Worm (Caenorhabditis elegans) whole organism, young adult: Measurements from ENCODE around the gene cpg-1.

Source experiments
- B0261.1 ChIP-seq: sonication (generic microtip); optimal IDR thresholded peaks from 2 replicates; lab custom pipeline; 2016; ENCODE audit warnings: mild to moderate bottlenecking, missing genetic modification characterization, moderate library complexity, missing compliant biosample characterization
- F49E8.2 ChIP-seq: sonication (generic microtip); optimal IDR thresholded peaks from 3 replicates; lab custom pipeline; 2017; ENCODE audit warnings: missing genetic modification characterization, mild to moderate bottlenecking, missing compliant biosample characterization, antibody characterized with exemption, moderate library complexity; ENCODE audit not compliant: insufficient read depth
- T07F8.4 ChIP-seq: sonication (generic microtip); optimal IDR thresholded peaks from 2 replicates; lab custom pipeline; 2016; ENCODE audit warnings: mild to moderate bottlenecking, missing genetic modification characterization, moderate library complexity, missing compliant biosample characterization
- Y56A3A.18 ChIP-seq: fragments of 200-800 bp; sonication (Bioruptor generic); IDR thresholded peaks from 2 replicates; pipeline ENCODE4 v1.3.6; 2022; ENCODE audit warnings: missing genetic modification reagents, missing genetic modification characterization, missing compliant biosample characterization
- Y79H2A.3 ChIP-seq: fragments of 200-800 bp; sonication (Bioruptor generic); conservative IDR thresholded peaks from 2 replicates; pipeline ENCODE4 v1.3.6; 2022; ENCODE audit warnings: missing genetic modification reagents, missing genetic modification characterization, missing compliant biosample characterization
- akir-1 ChIP-seq: fragments of 200-800 bp; sonication (Bioruptor generic); optimal IDR thresholded peaks from 2 replicates; lab custom pipeline; 2018; ENCODE audit warnings: mild to moderate bottlenecking, missing genetic modification characterization, moderate library complexity, missing compliant biosample characterization
- ama-1 ChIP-seq, 3 experiments: fragments of 150-350 bp in 1 of 3; sonication (generic microtip) in 2 of 3; optimal IDR thresholded peaks; 2 replicates each; lab custom pipeline; 2014 to 2018; ENCODE audit warnings: missing biosample characterization in 2 of 3, missing genetic modification characterization in 2 of 3, missing genetic modification reagents in 2 of 3
- aptf-2 ChIP-seq: fragments of 200-800 bp; sonication (Bioruptor generic); conservative IDR thresholded peaks from 2 replicates; pipeline ENCODE4 v1.3.6; 2022; ENCODE audit warnings: missing genetic modification reagents, missing genetic modification characterization, missing compliant biosample characterization
- aptf-3 ChIP-seq: fragments of 200-800 bp; sonication (Bioruptor generic); IDR thresholded peaks from 2 replicates; pipeline ENCODE4 v1.3.6; 2022; ENCODE audit warnings: missing genetic modification characterization, missing compliant biosample characterization
- ceh-27 ChIP-seq: fragments of 200-800 bp; sonication (Bioruptor generic); optimal IDR thresholded peaks from 2 replicates; lab custom pipeline; 2018; ENCODE audit warnings: mild to moderate bottlenecking, missing genetic modification characterization, moderate library complexity, missing compliant biosample characterization
- ceh-79 ChIP-seq: sonication (generic microtip); optimal IDR thresholded peaks from 2 replicates; lab custom pipeline; 2017; ENCODE audit warnings: mild to moderate bottlenecking, missing genetic modification characterization, missing compliant biosample characterization
- ceh-91 ChIP-seq: fragments of 200-800 bp; sonication (Bioruptor generic); IDR thresholded peaks from 2 replicates; pipeline ENCODE4 v1.3.6; 2022; ENCODE audit warnings: missing genetic modification reagents, missing genetic modification characterization, missing compliant biosample characterization
- dpff-1 ChIP-seq: sonication (generic microtip); optimal IDR thresholded peaks from 2 replicates; lab custom pipeline; 2017; ENCODE audit warnings: mild to moderate bottlenecking, missing genetic modification characterization, missing compliant biosample characterization
- dpl-1 ChIP-seq: fragments of 150-350 bp; optimal IDR thresholded peaks from 2 replicates; lab custom pipeline; 2014; ENCODE audit warnings: missing biosample characterization, missing genetic modification reagents, missing genetic modification characterization
- efl-1 ChIP-seq: fragments of 150-350 bp; optimal IDR thresholded peaks from 2 replicates; lab custom pipeline; 2014; ENCODE audit warnings: missing biosample characterization, missing genetic modification reagents, missing genetic modification characterization
- egl-44 ChIP-seq: fragments of 200-800 bp; sonication (Bioruptor generic); IDR thresholded peaks from 2 replicates; pipeline ENCODE4 v1.3.6; 2022; ENCODE audit warnings: missing genetic modification reagents, missing genetic modification characterization, missing compliant biosample characterization
- hsf-1 ChIP-seq: fragments of 200-800 bp; sonication (Bioruptor generic); IDR thresholded peaks from 2 replicates; pipeline ENCODE4 v1.3.6; 2022; ENCODE audit warnings: missing genetic modification reagents, missing genetic modification characterization, missing compliant biosample characterization
- let-526 ChIP-seq: fragments of 200-800 bp; sonication (Bioruptor generic); IDR thresholded peaks from 2 replicates; pipeline ENCODE4 v1.3.6; 2022; ENCODE audit warnings: missing genetic modification reagents, missing genetic modification characterization, missing compliant biosample characterization
- let-607 ChIP-seq, 2 experiments: fragments of 200-800 bp in 1 of 2; sonication (Bioruptor generic) in 1 of 2; sonication (generic microtip) in 1 of 2; optimal IDR thresholded peaks; 2 replicates each; lab custom pipeline; 2016 to 2018; ENCODE audit warnings: mild to moderate bottlenecking in 2 of 2, missing compliant biosample characterization in 2 of 2, missing genetic modification characterization in 2 of 2, moderate library complexity in 2 of 2, missing genotype in 1 of 2
- lin-26 ChIP-seq: fragments of 200-800 bp; sonication (Bioruptor generic); IDR thresholded peaks from 2 replicates; pipeline ENCODE4 v1.3.6; 2022; ENCODE audit warnings: missing genetic modification reagents, missing genetic modification characterization, missing compliant biosample characterization
- lin-40 ChIP-seq: sonication (generic microtip); optimal IDR thresholded peaks from 2 replicates; lab custom pipeline; 2016; ENCODE audit warnings: missing genetic modification characterization, mild to moderate bottlenecking, missing compliant biosample characterization, missing genotype, missing genetic modification reagents
- lsy-27 ChIP-seq: sonication (generic microtip); optimal IDR thresholded peaks from 2 replicates; lab custom pipeline; 2017; ENCODE audit warnings: missing genetic modification characterization, mild to moderate bottlenecking, missing compliant biosample characterization, antibody characterized with exemption, missing genotype, borderline replicate concordance; ENCODE audit not compliant: insufficient read depth
- madf-10 ChIP-seq: sonication (generic microtip); optimal IDR thresholded peaks from 2 replicates; lab custom pipeline; 2016; ENCODE audit warnings: mild to moderate bottlenecking, missing genetic modification characterization, missing compliant biosample characterization
- madf-3 ChIP-seq: fragments of 200-800 bp; sonication (Bioruptor generic); IDR thresholded peaks from 2 replicates; pipeline ENCODE4 v1.3.6; 2022; ENCODE audit warnings: missing genetic modification reagents, missing genetic modification characterization, missing compliant biosample characterization
- madf-8 ChIP-seq: fragments of 200-800 bp; sonication (Bioruptor generic); conservative IDR thresholded peaks from 2 replicates; pipeline ENCODE4 v1.3.6; 2022; ENCODE audit warnings: missing genetic modification reagents, missing genetic modification characterization, missing compliant biosample characterization
- mes-4 ChIP-seq: sonication (generic microtip); optimal IDR thresholded peaks from 2 replicates; lab custom pipeline; 2016; ENCODE audit warnings: missing genotype, missing genetic modification characterization, missing compliant biosample characterization
- nfya-1 ChIP-seq: sonication (generic microtip); optimal IDR thresholded peaks from 2 replicates; lab custom pipeline; 2017; ENCODE audit warnings: antibody characterized with exemption, missing compliant biosample characterization, missing genetic modification characterization, borderline replicate concordance; ENCODE audit not compliant: insufficient read depth
- nfya-2 ChIP-seq: fragments of 200-800 bp; sonication (Bioruptor generic); IDR thresholded peaks from 2 replicates; pipeline ENCODE4 v1.3.6; 2022; ENCODE audit warnings: missing genetic modification reagents, missing genetic modification characterization, missing compliant biosample characterization
- nfyb-1 ChIP-seq: fragments of 200-800 bp; sonication (Bioruptor generic); IDR thresholded peaks from 2 replicates; pipeline ENCODE4 v1.3.6; 2022; ENCODE audit warnings: missing genetic modification reagents, missing genetic modification characterization, missing compliant biosample characterization
- nhr-90 ChIP-seq: sonication (generic microtip); optimal IDR thresholded peaks from 2 replicates; lab custom pipeline; 2016; ENCODE audit warnings: missing genotype, mild to moderate bottlenecking, missing genetic modification characterization, missing compliant biosample characterization
- sptf-2 ChIP-seq: fragments of 200-800 bp; sonication (Bioruptor generic); optimal IDR thresholded peaks from 2 replicates; lab custom pipeline; 2018; ENCODE audit warnings: mild to moderate bottlenecking, missing genetic modification characterization, missing compliant biosample characterization
- tlf-1 ChIP-seq: fragments of 200-800 bp; sonication (Bioruptor generic); optimal IDR thresholded peaks from 2 replicates; lab custom pipeline; 2018; ENCODE audit warnings: mild to moderate bottlenecking, missing genetic modification characterization, missing compliant biosample characterization
- xnd-1 ChIP-seq: sonication (generic microtip); optimal IDR thresholded peaks from 2 replicates; lab custom pipeline; 2016; ENCODE audit warnings: missing genotype, missing genetic modification reagents, missing genetic modification characterization, missing compliant biosample characterization
- zim-3 ChIP-seq: sonication (generic microtip); optimal IDR thresholded peaks from 2 replicates; lab custom pipeline; 2017; ENCODE audit warnings: mild to moderate bottlenecking, missing genetic modification characterization, moderate library complexity, missing compliant biosample characterization
- ztf-28 ChIP-seq: fragments of 200-800 bp; sonication (Bioruptor generic); IDR thresholded peaks from 2 replicates; pipeline ENCODE4 v1.3.6; 2022; ENCODE audit warnings: missing genetic modification reagents, missing genetic modification characterization, missing compliant biosample characterization

cpg-1 gene

DNA sequence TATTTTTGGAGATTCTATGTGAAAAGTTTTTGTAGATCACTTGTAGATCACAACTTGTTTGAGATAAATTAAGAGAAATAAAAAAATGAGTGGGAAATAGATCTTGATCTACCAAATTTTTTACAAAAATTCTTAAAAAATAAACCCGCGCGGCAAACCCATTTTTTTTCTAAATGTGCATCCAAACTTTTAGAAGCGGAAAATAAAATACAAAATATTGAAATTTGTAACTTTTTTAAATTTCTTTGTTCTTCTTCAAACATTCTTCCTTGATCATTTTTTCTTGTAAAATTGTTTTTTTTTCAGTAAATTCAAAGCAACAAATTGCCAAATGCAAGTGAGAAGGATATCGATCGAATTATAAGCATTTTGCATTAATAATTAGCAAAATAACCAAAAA, 30.9 kb downstream of the cpg-1 start, which contains the start of gene cdh-4:
Gene cdh-4 (plus strand): TSS at position 301 of the 400 bp plus-strand sequence.
- no peak for TF ChIP-seq nfya-1 (tag; lab: Kevin White, UChicago)
- TF ChIP-seq ceh-79 (tag; lab: Kevin White, UChicago), result no peak
- no peak for TF ChIP-seq lsy-27 (tag; lab: Kevin White, UChicago)
- TF ChIP-seq Y56A3A.18 (GFP tag; lab: Robert Waterston, UW), result no peak
- no peak for TF ChIP-seq nfya-2 (GFP tag; lab: Robert Waterston, UW)
- no peak for TF ChIP-seq ztf-28 (GFP tag; lab: Robert Waterston, UW)
- TF ChIP-seq akir-1, result no peak
- peak; percentile 5 for TF ChIP-seq xnd-1 (tag; lab: Kevin White, UChicago)
- TF ChIP-seq sptf-2, result no peak
- peak; percentile 41 for TF ChIP-seq efl-1 (GFP tag; lab: Kevin White, UChicago)
- no peak for TF ChIP-seq Y79H2A.3 (GFP tag; lab: Robert Waterston, UW)
- TF ChIP-seq madf-8 (GFP tag; lab: Robert Waterston, UW), result peak; percentile 62; the same call in 1 of the 2 replicates
- no peak for TF ChIP-seq ceh-91 (GFP tag; lab: Robert Waterston, UW)
- no peak for TF ChIP-seq nhr-90 (tag; lab: Kevin White, UChicago)
- no peak for TF ChIP-seq let-607 (tag; optimal IDR thresholded peaks at IDR 0.05; lab: Kevin White, UChicago)
- no peak for TF ChIP-seq T07F8.4
- TF ChIP-seq dpl-1 (GFP tag; lab: Kevin White, UChicago), result peak; percentile 29
- TF ChIP-seq ama-1 (optimal IDR thresholded peaks at IDR 0.05; lab: Kevin White, UChicago), result no peak
- TF ChIP-seq ama-1 (GFP tag; optimal IDR thresholded peaks at IDR 0.05; lab: Kevin White, UChicago), result no peak
- TF ChIP-seq, all 124 proteins: peak for 4

DNA sequence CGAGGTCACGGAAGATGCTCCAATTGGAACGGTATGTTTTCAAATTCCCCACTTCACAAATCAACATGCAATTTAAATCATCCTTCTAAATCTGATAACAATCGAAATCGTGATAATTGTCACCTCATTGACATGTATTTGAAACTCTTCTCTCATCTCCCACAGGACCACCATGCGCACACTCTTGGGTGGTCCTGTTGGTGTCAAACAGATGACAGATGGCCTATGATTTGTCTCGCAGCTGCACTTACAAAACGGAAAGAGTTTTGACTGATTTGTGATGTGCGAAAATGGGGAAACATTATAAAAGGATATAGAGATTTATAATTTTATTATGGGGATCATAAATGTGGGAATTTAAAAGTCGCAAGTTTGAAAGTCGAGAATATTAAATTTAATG, 34.3 kb downstream of the cpg-1 start:
- TF ChIP-seq egl-44, result no peak
- TF ChIP-seq, all 124 proteins: peak for 0

DNA sequence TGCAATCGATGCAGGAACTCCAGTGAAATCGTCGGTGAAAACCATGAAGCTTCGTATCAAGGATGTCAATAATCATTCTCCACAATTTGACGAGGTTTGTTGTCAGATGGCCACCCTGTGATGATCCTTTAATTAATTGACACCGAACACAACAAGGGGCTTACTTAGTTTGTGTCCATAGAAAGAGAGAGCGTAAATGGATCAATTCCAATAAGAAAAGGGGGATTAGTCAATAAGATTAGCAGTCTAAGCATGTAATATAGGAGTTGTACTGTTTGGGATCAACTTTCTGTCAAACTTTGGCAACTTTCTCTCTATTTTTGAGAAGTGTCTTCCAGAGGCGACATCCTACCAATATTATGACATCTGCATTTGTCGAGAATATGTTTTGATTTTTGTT, 34.9 kb downstream of the cpg-1 start:
- TF ChIP-seq madf-3 (GFP tag; lab: Robert Waterston, UW) (no peak), aptf-2 (GFP tag; lab: Robert Waterston, UW) (no peak), ceh-27 (GFP tag; lab: Kevin White, UChicago) (no peak), F49E8.2 (tag; lab: Kevin White, UChicago) (no peak), tlf-1 (GFP tag; lab: Kevin White, UChicago) (no peak), lin-40 (tag; lab: Kevin White, UChicago) (no peak), nfya-2 (GFP tag; lab: Robert Waterston, UW) (no peak), mes-4 (tag; lab: Kevin White, UChicago) (no peak), hsf-1 (GFP tag; lab: Robert Waterston, UW) (no peak), aptf-3 (no peak), lin-26 (GFP tag; lab: Robert Waterston, UW) (no peak), B0261.1 (tag; lab: Kevin White, UChicago) (no peak), nfyb-1 (GFP tag; lab: Robert Waterston, UW) (no peak), madf-10 (no peak), dpff-1 (tag; lab: Kevin White, UChicago) (no peak), let-526 (GFP tag; lab: Robert Waterston, UW) (no peak), zim-3 (no peak)
- TF ChIP-seq, all 124 proteins: peak for 0
